Fruit fly (Drosophila melanogaster): ENCODE data around the gene Ddrgk1.

- no peak for TF ChIP-seq pdm3 (GFP tag; optimal IDR thresholded peaks at IDR 0.05)
- TF ChIP-seq achi (GFP tag; optimal IDR thresholded peaks at IDR 0.05), result no peak
- no peak for TF ChIP-seq CG16779 (tag; optimal IDR thresholded peaks at IDR 0.05)
- TF ChIP-seq Sox15 (GFP tag; optimal IDR thresholded peaks at IDR 0.05), result no peak
- no peak for TF ChIP-seq CG6808 (GFP tag; optimal IDR thresholded peaks at IDR 0.05)
- no peak for TF ChIP-seq Met (GFP tag; optimal IDR thresholded peaks at IDR 0.05)
- TF ChIP-seq CG6163 (GFP tag; IDR thresholded peaks at IDR 0.05), result no peak
- TF ChIP-seq Eip75B (GFP tag; optimal IDR thresholded peaks at IDR 0.05), result no peak
- no peak for TF ChIP-seq CG10669 (GFP tag; optimal IDR thresholded peaks at IDR 0.05)
- no peak for TF ChIP-seq CG11294 (GFP tag; IDR thresholded peaks at IDR 0.05)
- no peak for TF ChIP-seq Sox14 (GFP tag; optimal IDR thresholded peaks at IDR 0.05)
Measured at dm6 chr3R:21189520-21190180, 25.2 kb upstream of the Ddrgk1 start.

All from whole organism, prepupa.